Worm (Caenorhabditis elegans): Measurements from ENCODE around the gene ets-9.

DNA sequence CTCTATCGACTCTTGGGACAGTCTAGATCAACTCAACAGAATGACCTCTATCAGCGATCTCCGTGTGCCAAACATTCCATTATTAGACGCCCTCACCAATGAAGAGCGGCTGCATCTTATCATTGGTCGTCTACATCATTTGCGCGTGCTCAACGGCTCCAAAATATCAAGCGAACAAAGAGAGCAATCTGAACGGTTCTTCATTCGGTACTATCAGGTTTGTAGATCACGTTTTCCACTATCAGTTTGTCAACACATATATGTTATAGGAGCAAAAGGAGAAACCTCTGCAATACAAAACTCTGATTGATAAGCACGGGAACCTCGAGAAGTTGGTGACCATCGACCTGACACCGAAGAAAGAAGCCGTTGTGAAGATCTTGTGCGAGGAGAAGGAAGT lies 11.1 kb upstream of the ets-9 start:
- TF ChIP-seq ceh-63 (GFP tag; optimal IDR thresholded peaks at IDR 0.05), result no peak
- TF ChIP-seq unc-98 (GFP tag; IDR thresholded peaks at IDR 0.05), result no peak
- TF ChIP-seq lin-13 (GFP tag; optimal IDR thresholded peaks at IDR 0.05), result no peak
- peak; percentile 43 for TF ChIP-seq elt-2 (tag; optimal IDR thresholded peaks at IDR 0.05)
- no peak for TF ChIP-seq nhr-237 (tag; optimal IDR thresholded peaks at IDR 0.05)
- TF ChIP-seq jun-1 (tag; optimal IDR thresholded peaks at IDR 0.05), result no peak
- no peak for TF ChIP-seq egl-27 (tag; optimal IDR thresholded peaks at IDR 0.05)
- no peak for TF ChIP-seq unc-130 (tag; optimal IDR thresholded peaks at IDR 0.05)
- no peak for TF ChIP-seq efl-3 (GFP tag; optimal IDR thresholded peaks at IDR 0.05)
- no peak for TF ChIP-seq fos-1 (tag; optimal IDR thresholded peaks at IDR 0.05)
- no peak for TF ChIP-seq nhr-76 (tag; optimal IDR thresholded peaks at IDR 0.05)
- TF ChIP-seq sox-4 (tag; optimal IDR thresholded peaks at IDR 0.05), result no peak
- TF ChIP-seq ces-1 (GFP tag; optimal IDR thresholded peaks at IDR 0.05), result no peak
